Worm (Caenorhabditis elegans): Measurements from ENCODE around the gene nlp-27.
A peak's percentile ranks its signal among the peaks of the same experiment; 100 is the strongest.

nlp-27 gene

DNA sequence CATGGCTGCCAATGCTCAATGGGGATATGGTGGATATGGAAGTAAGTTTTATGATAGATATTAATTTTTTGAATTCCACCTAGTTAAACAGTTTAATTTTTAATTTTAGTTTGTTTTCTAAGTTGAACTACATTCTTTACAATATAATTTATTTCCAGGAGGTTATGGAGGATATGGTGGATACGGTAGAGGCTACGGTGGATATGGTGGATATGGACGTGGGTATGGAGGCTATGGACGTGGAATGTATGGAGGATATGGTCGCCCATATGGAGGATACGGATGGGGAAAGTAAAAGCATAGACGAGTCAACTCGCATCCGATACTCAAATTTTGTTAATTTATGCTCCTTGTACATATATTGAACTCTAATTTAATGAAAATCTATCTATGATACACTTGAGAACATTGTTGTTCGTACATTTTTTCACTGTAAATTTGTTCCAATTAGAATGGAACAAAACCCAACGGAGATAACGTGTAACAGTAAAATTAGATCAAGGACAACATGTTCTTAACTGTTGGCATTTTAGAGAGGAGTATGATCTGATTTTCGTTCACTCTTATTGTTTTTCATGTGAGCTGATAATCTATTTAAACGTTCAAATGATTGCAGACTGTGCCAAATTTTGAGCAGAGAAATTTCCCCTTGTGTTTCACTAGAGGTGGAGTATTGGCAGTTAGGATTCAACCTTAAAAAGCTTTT, 8.8 kb upstream of the nlp-27 start:
- no peak for TF ChIP-seq fos-1 (tag; optimal IDR thresholded peaks at IDR 0.05)
- peak; percentile 33 for TF ChIP-seq sma-9 (GFP tag; optimal IDR thresholded peaks at IDR 0.05)
- no peak for TF ChIP-seq sma-9 (tag; optimal IDR thresholded peaks at IDR 0.05)
- TF ChIP-seq nhr-21 (tag; optimal IDR thresholded peaks at IDR 0.05): peak; percentile 68
- TF ChIP-seq sma-3 (GFP tag; optimal IDR thresholded peaks at IDR 0.05): peak; percentile 21
- TF ChIP-seq ztf-1 (GFP tag; conservative IDR thresholded peaks at IDR 0.05): no peak
- TF ChIP-seq ama-1 (optimal IDR thresholded peaks at IDR 0.05): peak; percentile 23

DNA sequence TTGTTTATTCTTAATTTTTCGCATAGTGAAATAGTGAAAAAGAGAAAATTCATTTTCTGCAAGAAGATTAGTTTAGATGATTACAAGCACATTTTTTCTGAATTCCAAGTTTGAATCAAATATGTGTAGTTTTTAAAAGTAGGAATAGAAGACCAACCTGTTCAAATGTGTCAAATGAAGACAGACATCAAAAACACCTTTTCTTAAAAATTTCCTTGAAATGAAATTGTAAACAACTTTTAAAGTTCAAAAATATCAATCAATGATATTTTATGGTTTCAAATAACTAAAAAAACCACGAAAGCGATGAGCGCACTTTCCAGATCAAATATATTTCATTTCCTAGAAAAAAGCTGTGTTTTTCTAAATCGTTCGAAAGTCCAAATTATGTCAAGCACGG, 7.5 kb upstream of the nlp-27 start, which contains the start of gene nlp-30:
nlp-30 (plus strand) TSS at position 301 of the 400 bp plus-strand sequence.
- no peak for TF ChIP-seq nhr-6 (tag; optimal IDR thresholded peaks at IDR 0.05)
- TF ChIP-seq mdl-1 (tag; optimal IDR thresholded peaks at IDR 0.05): no peak

DNA sequence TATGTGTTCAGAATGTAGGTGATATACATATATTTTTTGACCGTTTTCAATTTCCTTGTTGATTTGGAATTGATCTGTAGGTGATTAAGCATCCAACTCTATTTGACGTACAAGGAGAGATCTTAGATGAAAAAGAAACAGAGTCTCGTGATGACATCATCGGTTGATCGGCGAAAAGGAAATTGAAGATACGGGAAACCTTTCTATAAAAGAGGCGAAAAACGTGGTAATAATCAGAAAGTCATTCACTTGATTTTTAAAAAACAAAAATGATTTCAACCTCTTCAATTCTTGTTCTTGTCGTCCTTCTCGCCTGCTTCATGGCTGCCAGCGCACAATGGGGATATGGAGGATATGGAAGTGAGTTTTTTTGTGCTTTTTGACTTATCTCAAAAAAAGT, 5.0 kb upstream of the nlp-27 start, which contains the start of gene nlp-29:
nlp-29 (plus strand) TSS at position 248 of the 400 bp plus-strand sequence.
- peak; percentile 77 for TF ChIP-seq nhr-25 (tag; optimal IDR thresholded peaks at IDR 0.05)
- no peak for TF ChIP-seq ztf-1 (GFP tag; conservative IDR thresholded peaks at IDR 0.05)
- peak; percentile 79 for TF ChIP-seq sma-3 (GFP tag; optimal IDR thresholded peaks at IDR 0.05)
- no peak for TF ChIP-seq ama-1 (optimal IDR thresholded peaks at IDR 0.05)
- TF ChIP-seq crh-2 (tag; optimal IDR thresholded peaks at IDR 0.05): peak; percentile 49
- no peak for TF ChIP-seq mab-5 (tag; optimal IDR thresholded peaks at IDR 0.05)
- no peak for TF ChIP-seq lin-11 (tag; optimal IDR thresholded peaks at IDR 0.05)
- TF ChIP-seq ceh-82 (tag; optimal IDR thresholded peaks at IDR 0.05): no peak
- TF ChIP-seq gmeb-1 (tag; optimal IDR thresholded peaks at IDR 0.05): no peak
- no peak for TF ChIP-seq nhr-10 (tag; optimal IDR thresholded peaks at IDR 0.05)
- no peak for TF ChIP-seq nhr-77 (tag; optimal IDR thresholded peaks at IDR 0.05)
- no peak for TF ChIP-seq egl-27 (tag; optimal IDR thresholded peaks at IDR 0.05)
- peak; percentile 59 for TF ChIP-seq nhr-21 (tag; optimal IDR thresholded peaks at IDR 0.05)
- TF ChIP-seq ceh-16 (tag; optimal IDR thresholded peaks at IDR 0.05): no peak
- peak; percentile 63 for TF ChIP-seq sma-9 (GFP tag; optimal IDR thresholded peaks at IDR 0.05)
- no peak for TF ChIP-seq sma-9 (tag; optimal IDR thresholded peaks at IDR 0.05)
- no peak for TF ChIP-seq zag-1 (tag; optimal IDR thresholded peaks at IDR 0.05)
- no peak for TF ChIP-seq nhr-23 (tag; optimal IDR thresholded peaks at IDR 0.05)
- no peak for TF ChIP-seq mdl-1 (tag; optimal IDR thresholded peaks at IDR 0.05)
- TF ChIP-seq dmd-4 (tag; optimal IDR thresholded peaks at IDR 0.05): no peak
- TF ChIP-seq blmp-1 (tag; optimal IDR thresholded peaks at IDR 0.05; ENCODE audit: insufficient read depth): peak; percentile 50
- no peak for TF ChIP-seq alr-1 (tag; optimal IDR thresholded peaks at IDR 0.05)
- TF ChIP-seq C34F6.9 (tag; optimal IDR thresholded peaks at IDR 0.05): no peak

DNA sequence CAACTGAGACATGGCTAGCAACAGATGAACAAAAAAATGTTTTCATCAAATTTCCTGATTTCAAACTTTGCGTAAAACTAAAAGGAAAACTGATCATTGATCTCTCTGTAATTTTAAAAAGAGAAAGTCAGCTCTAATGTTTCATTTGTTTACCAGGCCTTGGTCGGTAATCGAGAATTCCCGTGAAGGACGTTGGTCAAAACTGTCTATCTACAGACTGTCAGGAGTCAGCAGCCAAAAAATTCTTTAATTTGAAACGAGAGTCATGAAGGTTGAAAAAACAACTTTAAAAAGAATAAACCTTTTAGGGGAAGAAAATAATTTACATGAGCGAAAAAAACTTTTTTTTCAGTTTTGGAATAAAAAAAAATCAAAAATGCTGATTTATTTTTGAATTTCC, 4.1 kb upstream of the nlp-27 start:
- TF ChIP-seq blmp-1 (tag; optimal IDR thresholded peaks at IDR 0.05; ENCODE audit: insufficient read depth) (peak; percentile 54), snpc-4 (tag; optimal IDR thresholded peaks at IDR 0.05) (no peak), sma-9 (GFP tag; optimal IDR thresholded peaks at IDR 0.05) (peak; percentile 72), sma-9 (tag; optimal IDR thresholded peaks at IDR 0.05) (no peak), nhr-25 (tag; optimal IDR thresholded peaks at IDR 0.05) (peak; percentile 42), ztf-1 (GFP tag; conservative IDR thresholded peaks at IDR 0.05) (no peak)

DNA sequence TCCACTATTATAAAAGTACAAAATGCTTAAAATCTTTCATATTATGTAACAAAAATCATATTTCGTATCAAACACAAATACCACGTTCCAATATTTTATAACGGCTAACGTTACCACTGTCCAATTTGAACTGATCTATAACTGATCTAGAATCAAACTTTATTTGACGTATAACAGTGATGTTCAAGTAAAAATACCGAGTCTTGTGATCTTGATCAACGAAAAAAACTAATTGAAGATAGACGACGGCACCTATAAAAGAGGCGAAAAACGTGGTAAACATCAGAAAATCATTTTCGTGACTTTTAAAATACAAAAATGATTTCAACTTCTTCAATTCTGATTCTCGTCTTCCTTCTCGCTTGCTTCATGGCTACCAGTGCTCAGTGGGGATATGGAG, 1.6 kb upstream of the nlp-27 start, which contains the start of gene nlp-28:
nlp-28 (plus strand) TSS at position 285 of the 400 bp plus-strand sequence.
- TF ChIP-seq ama-1 (optimal IDR thresholded peaks at IDR 0.05) (no peak), sma-3 (GFP tag; optimal IDR thresholded peaks at IDR 0.05) (no peak), sma-9 (GFP tag; optimal IDR thresholded peaks at IDR 0.05) (peak; percentile 5), sma-9 (tag; optimal IDR thresholded peaks at IDR 0.05) (no peak)

DNA sequence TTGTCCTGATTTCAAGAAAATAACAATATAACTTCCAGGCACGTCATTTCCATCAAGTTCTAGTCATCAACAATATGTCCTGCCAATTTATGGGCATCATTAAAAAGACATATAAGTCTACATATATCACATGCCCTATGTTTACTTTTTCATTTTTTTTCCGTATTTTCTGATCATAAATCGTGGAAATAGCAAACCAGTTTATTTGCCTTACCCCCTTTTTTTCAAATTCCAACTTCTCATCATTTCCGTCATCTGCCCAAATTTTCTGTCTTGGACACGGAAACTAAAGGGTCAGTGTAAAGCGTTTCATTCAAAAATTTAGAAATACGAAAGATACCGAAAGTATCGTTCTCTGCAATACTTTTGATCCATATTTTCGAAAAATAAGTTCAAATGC, 3.2 kb downstream of the nlp-27 start:
- TF ChIP-seq ztf-1 (GFP tag; conservative IDR thresholded peaks at IDR 0.05): no peak
- TF ChIP-seq dmd-4 (tag; optimal IDR thresholded peaks at IDR 0.05): no peak
- TF ChIP-seq fos-1 (tag; optimal IDR thresholded peaks at IDR 0.05): no peak
- no peak for TF ChIP-seq peb-1 (tag; optimal IDR thresholded peaks at IDR 0.05)
- TF ChIP-seq sma-3 (GFP tag; optimal IDR thresholded peaks at IDR 0.05): no peak
- no peak for TF ChIP-seq lsy-2 (tag; optimal IDR thresholded peaks at IDR 0.05)
- no peak for TF ChIP-seq alr-1 (tag; optimal IDR thresholded peaks at IDR 0.05)
- no peak for TF ChIP-seq lin-13 (GFP tag; optimal IDR thresholded peaks at IDR 0.05)
- TF ChIP-seq mab-5 (tag; optimal IDR thresholded peaks at IDR 0.05): no peak
- TF ChIP-seq ztf-4 (tag; optimal IDR thresholded peaks at IDR 0.05): no peak
- no peak for TF ChIP-seq skn-1 (tag; optimal IDR thresholded peaks at IDR 0.05)
- no peak for TF ChIP-seq nhr-77 (tag; optimal IDR thresholded peaks at IDR 0.05)
- TF ChIP-seq sem-4 (tag; optimal IDR thresholded peaks at IDR 0.05): no peak
- TF ChIP-seq ceh-16 (tag; optimal IDR thresholded peaks at IDR 0.05): no peak
- TF ChIP-seq unc-62 (GFP tag; optimal IDR thresholded peaks at IDR 0.05): no peak
